Worm (Caenorhabditis elegans) whole organism, L1 larva: ENCODE measurements around the gene tos-1.

ENCODE experiments used
- C16A3.4 ChIP-seq: fragments of 150-350 bp; optimal IDR thresholded peaks from 2 replicates; lab custom pipeline; 2014; ENCODE audit warnings: missing biosample characterization, missing genetic modification characterization
- ceh-82 ChIP-seq, 3 experiments: fragments of 150-350 bp in 1 of 3; sonication (generic microtip) in 2 of 3; optimal IDR thresholded peaks; 2 replicates each; lab custom pipeline; 2014 to 2017; ENCODE audit warnings: missing biosample characterization in 3 of 3, missing genetic modification characterization in 3 of 3
- elt-2 ChIP-seq: sonication (generic microtip); optimal IDR thresholded peaks from 2 replicates; lab custom pipeline; 2016; ENCODE audit warnings: missing genetic modification characterization, mild to moderate bottlenecking, inconsistent platforms, missing compliant biosample characterization, missing genetic modification reagents
- elt-3 ChIP-seq, 6 experiments: fragments of 150-350 bp in 1 of 6; sonication (generic microtip); optimal IDR thresholded peaks; 2 replicates each; lab custom pipeline; 2017 to 2018; ENCODE audit warnings: missing biosample characterization in 6 of 6, missing genetic modification characterization in 6 of 6, inconsistent platforms in 1 of 6
- fkh-4 ChIP-seq: sonication (generic microtip); optimal IDR thresholded peaks from 2 replicates; lab custom pipeline; 2016; ENCODE audit warnings: missing compliant biosample characterization, missing genetic modification characterization, borderline replicate concordance
- jun-1 ChIP-seq: fragments of 150-350 bp; optimal IDR thresholded peaks from 2 replicates; lab custom pipeline; 2014; ENCODE audit warnings: missing biosample characterization, missing genetic modification reagents, missing genetic modification characterization
- mdl-1 ChIP-seq, 2 experiments: fragments of 150-350 bp; optimal IDR thresholded peaks; 2 replicates each; lab custom pipeline; 2014 to 2017; ENCODE audit warnings: missing biosample characterization in 2 of 2, missing genetic modification characterization in 2 of 2, inconsistent platforms in 1 of 2
- mef-2 ChIP-seq: fragments of 150-350 bp; optimal IDR thresholded peaks from 2 replicates; lab custom pipeline; 2014; ENCODE audit warnings: missing biosample characterization, missing genetic modification characterization
- nhr-12 ChIP-seq: sonication (generic microtip); optimal IDR thresholded peaks from 2 replicates; lab custom pipeline; 2017; ENCODE audit warnings: missing biosample characterization, missing genetic modification characterization
- nhr-76 ChIP-seq: sonication (generic microtip); optimal IDR thresholded peaks from 2 replicates; lab custom pipeline; 2017; ENCODE audit warnings: missing biosample characterization, missing genetic modification characterization
- pag-3 ChIP-seq: sonication (generic microtip); optimal IDR thresholded peaks from 2 replicates; lab custom pipeline; 2017; ENCODE audit warnings: missing genetic modification characterization, mild to moderate bottlenecking, missing compliant biosample characterization, antibody characterized with exemption, borderline replicate concordance; ENCODE audit not compliant: insufficient read depth
- snpc-4 ChIP-seq: fragments of 150-350 bp; optimal IDR thresholded peaks from 2 replicates; lab custom pipeline; 2014; ENCODE audit warnings: missing biosample characterization, missing genetic modification characterization
- zag-1 ChIP-seq: fragments of 150-350 bp; optimal IDR thresholded peaks from 2 replicates; lab custom pipeline; 2014; ENCODE audit warnings: missing biosample characterization, missing genetic modification characterization

DNA sequence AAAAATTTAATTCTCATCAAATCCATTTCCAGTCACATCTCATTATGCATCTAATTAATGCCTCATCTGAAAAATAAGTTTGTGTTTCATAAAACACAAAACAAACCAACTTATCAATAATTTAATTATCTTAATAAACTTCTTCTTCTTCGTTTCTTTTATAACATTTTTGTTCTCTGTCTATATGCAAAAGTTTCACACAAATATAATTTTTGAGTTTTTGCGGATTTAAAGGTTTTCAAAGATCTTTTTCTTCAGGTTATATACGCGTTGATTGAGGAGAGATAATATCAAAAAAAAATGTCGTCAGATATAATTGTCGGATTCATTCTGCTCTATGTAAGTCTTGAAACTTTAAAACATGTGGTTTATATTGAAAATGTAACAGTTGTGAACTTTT is 5.7 kb upstream of the tos-1 start, which contains the start of gene srx-47:
- TF ChIP-seq mdl-1 (tag; optimal IDR thresholded peaks at IDR 0.05; lab: Kevin White, UChicago) (no peak), nhr-12 (tag; lab: Kevin White, UChicago) (no peak), nhr-76 (tag; lab: Kevin White, UChicago) (no peak), C16A3.4 (tag; lab: Kevin White, UChicago) (no peak), elt-3 (tag; optimal IDR thresholded peaks at IDR 0.05; lab: Kevin White, UChicago) (no peak), ceh-82 (tag; optimal IDR thresholded peaks at IDR 0.05; lab: Kevin White, UChicago) (no peak), jun-1 (tag; lab: Kevin White, UChicago) (no peak), pag-3 (no peak), zag-1 (no peak), snpc-4 (tag; lab: Kevin White, UChicago) (no peak), elt-2 (tag; lab: Kevin White, UChicago) (no peak), mef-2 (tag; lab: Kevin White, UChicago) (no peak), fkh-4 (tag; lab: Kevin White, UChicago) (no peak)
